Worm (Caenorhabditis elegans) whole organism, early embryonic: ENCODE results near the gene dop-2.

Experiments
- B0310.2 ChIP-seq: sonication (generic microtip); optimal IDR thresholded peaks from 2 replicates; lab custom pipeline; 2016; ENCODE audit warnings: mild to moderate bottlenecking, missing genetic modification characterization, missing compliant biosample characterization
- F13C5.2 ChIP-seq: sonication (generic microtip); optimal IDR thresholded peaks from 2 replicates; lab custom pipeline; 2017; ENCODE audit warnings: mild to moderate bottlenecking, missing genetic modification characterization, inconsistent platforms, missing compliant biosample characterization
- aly-1 ChIP-seq: sonication (generic microtip); optimal IDR thresholded peaks from 2 replicates; lab custom pipeline; 2016; ENCODE audit warnings: missing genetic modification characterization, missing compliant biosample characterization
- ama-1 ChIP-seq: fragments of 150-350 bp; optimal IDR thresholded peaks from 2 replicates; lab custom pipeline; 2014
- ceh-13 ChIP-seq: fragments of 200-800 bp; sonication (Bioruptor generic); optimal IDR thresholded peaks from 2 replicates; lab custom pipeline; 2018; ENCODE audit warnings: mild to moderate bottlenecking, missing genetic modification characterization, missing compliant biosample characterization
- ceh-36 ChIP-seq: sonication (generic microtip); optimal IDR thresholded peaks from 2 replicates; lab custom pipeline; 2016; ENCODE audit warnings: missing genetic modification characterization, inconsistent platforms, missing compliant biosample characterization
- ets-7 ChIP-seq: sonication (generic microtip); optimal IDR thresholded peaks from 2 replicates; lab custom pipeline; 2016; ENCODE audit warnings: missing genotype, missing genetic modification characterization, missing compliant biosample characterization
- flt-1 ChIP-seq: fragments of 200-800 bp; sonication (Bioruptor generic); IDR thresholded peaks from 2 replicates; pipeline ENCODE4 v1.3.6; 2022; ENCODE audit warnings: missing genetic modification characterization, missing compliant biosample characterization
- hmbx-1 ChIP-seq: sonication (generic microtip); optimal IDR thresholded peaks from 2 replicates; lab custom pipeline; 2016; ENCODE audit warnings: mild to moderate bottlenecking, missing genetic modification characterization, missing compliant biosample characterization
- hmg-4 ChIP-seq: fragments of 200-800 bp; sonication (Bioruptor generic); optimal IDR thresholded peaks from 2 replicates; lab custom pipeline; 2018; ENCODE audit warnings: mild to moderate bottlenecking, missing genetic modification characterization, missing compliant biosample characterization
- hnd-1 ChIP-seq: sonication (generic microtip); optimal IDR thresholded peaks from 2 replicates; lab custom pipeline; 2016; ENCODE audit warnings: missing genetic modification characterization, missing compliant biosample characterization
- pes-1 ChIP-seq: fragments of 200-800 bp; sonication (Bioruptor generic); IDR thresholded peaks from 2 replicates; pipeline ENCODE4 v1.3.6; 2022; ENCODE audit warnings: missing genetic modification reagents, missing genetic modification characterization, missing compliant biosample characterization
- scrt-1 ChIP-seq: fragments of 200-800 bp; sonication (Bioruptor generic); IDR thresholded peaks from 2 replicates; pipeline ENCODE4 v1.3.6; 2022; ENCODE audit warnings: missing genetic modification characterization, missing compliant biosample characterization
- sea-1 ChIP-seq: fragments of 200-800 bp; sonication (Bioruptor generic); conservative IDR thresholded peaks from 2 replicates; pipeline ENCODE4 v1.3.6; 2022; ENCODE audit warnings: missing genetic modification characterization, missing compliant biosample characterization
- tbx-11 ChIP-seq: fragments of 200-800 bp; sonication (Bioruptor generic); IDR thresholded peaks from 2 replicates; pipeline ENCODE4 v1.3.6; 2022; ENCODE audit warnings: missing genetic modification characterization, missing compliant biosample characterization
- tbx-37 ChIP-seq: fragments of 200-800 bp; sonication (Bioruptor generic); conservative IDR thresholded peaks from 2 replicates; pipeline ENCODE4 v1.3.6; 2022; ENCODE audit warnings: missing genetic modification reagents, missing genetic modification characterization, missing compliant biosample characterization
- tra-4 ChIP-seq: sonication (generic microtip); optimal IDR thresholded peaks from 2 replicates; lab custom pipeline; 2017; ENCODE audit warnings: missing genetic modification characterization, missing compliant biosample characterization

Gene dop-2

ce11 chrV:9620417-9620816 is 12.1 kb downstream of the dop-2 start:
- TF ChIP-seq pes-1 (GFP tag; lab: Robert Waterston, UW): no peak
- no peak for TF ChIP-seq B0310.2 (tag; lab: Kevin White, UChicago)
- TF ChIP-seq tra-4: no peak

- TF ChIP-seq ama-1 (no peak), hmg-4 (GFP tag; lab: Kevin White, UChicago) (no peak), scrt-1 (no peak), tra-4 (no peak), F13C5.2 (tag; lab: Kevin White, UChicago) (no peak), aly-1 (tag; lab: Kevin White, UChicago) (no peak), pes-1 (GFP tag; lab: Robert Waterston, UW) (no peak), hmbx-1 (tag; lab: Kevin White, UChicago) (no peak), ets-7 (tag; lab: Kevin White, UChicago) (no peak), flt-1 (GFP tag; lab: Robert Waterston, UW) (no peak), ceh-36 (tag; lab: Kevin White, UChicago) (no peak)
These were observed 13.1 kb downstream of the dop-2 start for ce11 chrV:9621437-9621836.

ce11 chrV:9622834-9623233 is 14.5 kb downstream of the dop-2 start, which contains the start of gene idpc-5:
Gene idpc-5 (minus strand): TSS chrV:9622934.
- TF ChIP-seq tbx-37 (GFP tag; lab: Robert Waterston, UW) (no peak), scrt-1 (no peak), tbx-11 (GFP tag; lab: Robert Waterston, UW) (no peak)

ce11 chrV:9625122-9625521 is 16.8 kb downstream of the dop-2 start, which contains the start of gene idpc-4:
Gene idpc-4 (plus strand): TSS chrV:9625422.
- TF ChIP-seq sea-1 (GFP tag; lab: Robert Waterston, UW): no peak
- no peak for TF ChIP-seq tbx-37 (GFP tag; lab: Robert Waterston, UW)
- no peak for TF ChIP-seq F13C5.2 (tag; lab: Kevin White, UChicago)
- no peak for TF ChIP-seq B0310.2 (tag; lab: Kevin White, UChicago)
- TF ChIP-seq flt-1 (GFP tag; lab: Robert Waterston, UW): no peak
- TF ChIP-seq hmg-4 (GFP tag; lab: Kevin White, UChicago): no peak
- no peak for TF ChIP-seq ceh-36 (tag; lab: Kevin White, UChicago)
- TF ChIP-seq pes-1 (GFP tag; lab: Robert Waterston, UW): no peak
- no peak for TF ChIP-seq tra-4
- no peak for TF ChIP-seq ceh-13 (GFP tag; lab: Kevin White, UChicago)
- no peak for TF ChIP-seq aly-1 (tag; lab: Kevin White, UChicago)
- TF ChIP-seq ets-7 (tag; lab: Kevin White, UChicago): no peak
- TF ChIP-seq scrt-1: no peak
- no peak for TF ChIP-seq hnd-1 (tag; lab: Kevin White, UChicago)
- TF ChIP-seq hmbx-1 (tag; lab: Kevin White, UChicago): no peak
- no peak for TF ChIP-seq ama-1

- no peak for TF ChIP-seq ets-7 (tag; lab: Kevin White, UChicago)
- no peak for TF ChIP-seq ceh-13 (GFP tag; lab: Kevin White, UChicago)
- no peak for TF ChIP-seq B0310.2 (tag; lab: Kevin White, UChicago)
- no peak for TF ChIP-seq hnd-1 (tag; lab: Kevin White, UChicago)
- TF ChIP-seq tbx-37 (GFP tag; lab: Robert Waterston, UW): no peak
- TF ChIP-seq tbx-11 (GFP tag; lab: Robert Waterston, UW): no peak
- no peak for TF ChIP-seq pes-1 (GFP tag; lab: Robert Waterston, UW)
- TF ChIP-seq scrt-1: no peak
- no peak for TF ChIP-seq tra-4
- no peak for TF ChIP-seq hmbx-1 (tag; lab: Kevin White, UChicago)
- no peak for TF ChIP-seq aly-1 (tag; lab: Kevin White, UChicago)
- TF ChIP-seq ama-1: no peak
- no peak for TF ChIP-seq ceh-36 (tag; lab: Kevin White, UChicago)
- no peak for TF ChIP-seq sea-1 (GFP tag; lab: Robert Waterston, UW)
- no peak for TF ChIP-seq flt-1 (GFP tag; lab: Robert Waterston, UW)
- TF ChIP-seq F13C5.2 (tag; lab: Kevin White, UChicago): no peak
- no peak for TF ChIP-seq hmg-4 (GFP tag; lab: Kevin White, UChicago)
These were observed 17.5 kb downstream of the dop-2 start, which contains the start of gene T06E4.7 for ce11 chrV:9625604-9626446. Gene T06E4.7 (plus strand): TSS chrV:9626396.

ce11 chrV:9628603-9629002 is 20.2 kb downstream of the dop-2 start:
- TF ChIP-seq hmg-4 (GFP tag; lab: Kevin White, UChicago): peak; percentile 5
- no peak for TF ChIP-seq pes-1 (GFP tag; lab: Robert Waterston, UW)

ce11 chrV:9629114-9629513 is 20.8 kb downstream of the dop-2 start, which contains the start of gene idpc-3:
Gene idpc-3 (minus strand): TSS chrV:9629214.
- TF ChIP-seq ceh-36 (tag; lab: Kevin White, UChicago) (no peak), scrt-1 (no peak), aly-1 (tag; lab: Kevin White, UChicago) (no peak), ets-7 (tag; lab: Kevin White, UChicago) (no peak), tbx-37 (GFP tag; lab: Robert Waterston, UW) (no peak), flt-1 (GFP tag; lab: Robert Waterston, UW) (no peak), ceh-13 (GFP tag; lab: Kevin White, UChicago) (no peak), B0310.2 (tag; lab: Kevin White, UChicago) (no peak), ama-1 (no peak), tra-4 (no peak), sea-1 (GFP tag; lab: Robert Waterston, UW) (no peak), F13C5.2 (tag; lab: Kevin White, UChicago) (no peak), tbx-11 (GFP tag; lab: Robert Waterston, UW) (no peak), pes-1 (GFP tag; lab: Robert Waterston, UW) (no peak), hmbx-1 (tag; lab: Kevin White, UChicago) (no peak), hnd-1 (tag; lab: Kevin White, UChicago) (no peak), hmg-4 (GFP tag; lab: Kevin White, UChicago) (no peak)
